Fruit fly (Drosophila melanogaster): ENCODE results near the gene CG7720.

Gene CG7720

dm6 chr3R:18788365-18789147 is 6.4 kb downstream of the CG7720 start:
- TF ChIP-seq Sp1 (GFP tag; optimal IDR thresholded peaks at IDR 0.05) (peak; percentile 81), dmrt93B (GFP tag; optimal IDR thresholded peaks at IDR 0.05) (peak; percentile 71), rgr (GFP tag; optimal IDR thresholded peaks at IDR 0.05) (peak; percentile 86), psq (GFP tag; optimal IDR thresholded peaks at IDR 0.05) (peak; percentile 84), fru (GFP tag; optimal IDR thresholded peaks at IDR 0.05) (peak; percentile 91), h (GFP tag; optimal IDR thresholded peaks at IDR 0.05) (peak; percentile 85), woc (GFP tag; optimal IDR thresholded peaks at IDR 0.05) (peak; percentile 78), Vsx2 (GFP tag; optimal IDR thresholded peaks at IDR 0.05; ENCODE audit: partially characterized antibody) (no peak), Rel (GFP tag; optimal IDR thresholded peaks at IDR 0.05) (peak; percentile 6), Rel (tag; optimal IDR thresholded peaks at IDR 0.05) (peak; percentile 21), OdsH (GFP tag; optimal IDR thresholded peaks at IDR 0.05) (peak; percentile 89), sage (GFP tag; optimal IDR thresholded peaks at IDR 0.05) (peak; percentile 63), foxo (GFP tag; optimal IDR thresholded peaks at IDR 0.05) (peak in 1 of 2 experiments; percentile 86), CrebA (GFP tag; optimal IDR thresholded peaks at IDR 0.05; ENCODE audit: borderline replicate concordance) (no peak), brk (GFP tag; optimal IDR thresholded peaks at IDR 0.05) (peak; percentile 61), Jra (GFP tag; optimal IDR thresholded peaks at IDR 0.05) (peak; percentile 82), br (GFP tag; optimal IDR thresholded peaks at IDR 0.05) (peak; percentile 90), tai (GFP tag; optimal IDR thresholded peaks at IDR 0.05) (peak; percentile 81), HLH106 (tag; optimal IDR thresholded peaks at IDR 0.05) (peak; percentile 82), N (GFP tag; optimal IDR thresholded peaks at IDR 0.05) (no peak), GATAd (GFP tag; optimal IDR thresholded peaks at IDR 0.05) (no peak), ey (GFP tag; optimal IDR thresholded peaks at IDR 0.05) (peak; percentile 93), Hr83 (GFP tag; optimal IDR thresholded peaks at IDR 0.05; ENCODE audit: poor library complexity, severe bottlenecking) (no peak), Hr78 (GFP tag; optimal IDR thresholded peaks at IDR 0.05) (no peak), Hnf4 (GFP tag; optimal IDR thresholded peaks at IDR 0.05) (peak; percentile 91), CG9705 (GFP tag; optimal IDR thresholded peaks at IDR 0.05) (peak; percentile 45), jim (GFP tag; optimal IDR thresholded peaks at IDR 0.05) (no peak)

dm6 chr3R:18787237-18787636 is 7.7 kb downstream of the CG7720 start:
- peak; percentile 15 for TF ChIP-seq OdsH (GFP tag; optimal IDR thresholded peaks at IDR 0.05)
- TF ChIP-seq CG9705 (GFP tag; optimal IDR thresholded peaks at IDR 0.05) = no peak
- TF ChIP-seq br (GFP tag; optimal IDR thresholded peaks at IDR 0.05) = peak; percentile 33
- TF ChIP-seq woc (GFP tag; optimal IDR thresholded peaks at IDR 0.05) = no peak
- TF ChIP-seq dsf (GFP tag; optimal IDR thresholded peaks at IDR 0.05; ENCODE audit: borderline replicate concordance) = no peak
- no peak for TF ChIP-seq sage (GFP tag; optimal IDR thresholded peaks at IDR 0.05)
- TF ChIP-seq psq (GFP tag; optimal IDR thresholded peaks at IDR 0.05) = no peak
- no peak for TF ChIP-seq CG32264 (GFP tag; optimal IDR thresholded peaks at IDR 0.05)
- peak; percentile 16 for TF ChIP-seq ey (GFP tag; optimal IDR thresholded peaks at IDR 0.05)
- peak; percentile 26 for TF ChIP-seq HLH106 (tag; optimal IDR thresholded peaks at IDR 0.05)
- no peak for TF ChIP-seq brk (GFP tag; optimal IDR thresholded peaks at IDR 0.05)
- no peak for TF ChIP-seq Hnf4 (GFP tag; optimal IDR thresholded peaks at IDR 0.05)
- no peak for TF ChIP-seq Abd-B (GFP tag; optimal IDR thresholded peaks at IDR 0.05)
- TF ChIP-seq h (GFP tag; optimal IDR thresholded peaks at IDR 0.05) = peak; percentile 42
- no peak for TF ChIP-seq sv (GFP tag; optimal IDR thresholded peaks at IDR 0.05)
- no peak for TF ChIP-seq Hr78 (GFP tag; optimal IDR thresholded peaks at IDR 0.05)
- TF ChIP-seq Dif (GFP tag; optimal IDR thresholded peaks at IDR 0.05; ENCODE audit: partially characterized antibody) = no peak
- no peak for TF ChIP-seq Jra (GFP tag; optimal IDR thresholded peaks at IDR 0.05)
- no peak for TF ChIP-seq Dfd (GFP tag; optimal IDR thresholded peaks at IDR 0.05)
- no peak for TF ChIP-seq Hr83 (GFP tag; optimal IDR thresholded peaks at IDR 0.05; ENCODE audit: poor library complexity, severe bottlenecking)
- no peak for TF ChIP-seq tai (GFP tag; optimal IDR thresholded peaks at IDR 0.05)
- peak; percentile 54 for TF ChIP-seq dmrt93B (GFP tag; optimal IDR thresholded peaks at IDR 0.05)
- peak; percentile 25 for TF ChIP-seq Sp1 (GFP tag; optimal IDR thresholded peaks at IDR 0.05)
- no peak for TF ChIP-seq lola (GFP tag; optimal IDR thresholded peaks at IDR 0.05)
- peak in 1 of 2 experiments; percentile 19 for TF ChIP-seq foxo (GFP tag; optimal IDR thresholded peaks at IDR 0.05)
- no peak for TF ChIP-seq usp (GFP tag; optimal IDR thresholded peaks at IDR 0.05)
- no peak for TF ChIP-seq jim (GFP tag; optimal IDR thresholded peaks at IDR 0.05)
- TF ChIP-seq Myc (optimal IDR thresholded peaks at IDR 0.05) = no peak
- no peak for TF ChIP-seq Mio (GFP tag; optimal IDR thresholded peaks at IDR 0.05)
- TF ChIP-seq dl (GFP tag; optimal IDR thresholded peaks at IDR 0.05; ENCODE audit: insufficient read depth in 1 of 2, partially characterized antibody in 2 of 2) = no peak
- no peak for TF ChIP-seq pan (optimal IDR thresholded peaks at IDR 0.05)
- no peak for TF ChIP-seq GATAd (GFP tag; optimal IDR thresholded peaks at IDR 0.05)
- peak; percentile 30 for TF ChIP-seq fru (GFP tag; optimal IDR thresholded peaks at IDR 0.05)
- no peak for TF ChIP-seq Rel (GFP tag; optimal IDR thresholded peaks at IDR 0.05)
- TF ChIP-seq Rel (tag; optimal IDR thresholded peaks at IDR 0.05) = no peak
- TF ChIP-seq CrebA (GFP tag; optimal IDR thresholded peaks at IDR 0.05; ENCODE audit: borderline replicate concordance) = no peak
- no peak for TF ChIP-seq N (GFP tag; optimal IDR thresholded peaks at IDR 0.05)
- no peak for TF ChIP-seq Vsx2 (GFP tag; optimal IDR thresholded peaks at IDR 0.05; ENCODE audit: partially characterized antibody)
- no peak for TF ChIP-seq rgr (GFP tag; optimal IDR thresholded peaks at IDR 0.05)
